Worm (Caenorhabditis elegans): Measurements from ENCODE around the gene R02E4.1.

The R02E4.1 gene

DNA sequence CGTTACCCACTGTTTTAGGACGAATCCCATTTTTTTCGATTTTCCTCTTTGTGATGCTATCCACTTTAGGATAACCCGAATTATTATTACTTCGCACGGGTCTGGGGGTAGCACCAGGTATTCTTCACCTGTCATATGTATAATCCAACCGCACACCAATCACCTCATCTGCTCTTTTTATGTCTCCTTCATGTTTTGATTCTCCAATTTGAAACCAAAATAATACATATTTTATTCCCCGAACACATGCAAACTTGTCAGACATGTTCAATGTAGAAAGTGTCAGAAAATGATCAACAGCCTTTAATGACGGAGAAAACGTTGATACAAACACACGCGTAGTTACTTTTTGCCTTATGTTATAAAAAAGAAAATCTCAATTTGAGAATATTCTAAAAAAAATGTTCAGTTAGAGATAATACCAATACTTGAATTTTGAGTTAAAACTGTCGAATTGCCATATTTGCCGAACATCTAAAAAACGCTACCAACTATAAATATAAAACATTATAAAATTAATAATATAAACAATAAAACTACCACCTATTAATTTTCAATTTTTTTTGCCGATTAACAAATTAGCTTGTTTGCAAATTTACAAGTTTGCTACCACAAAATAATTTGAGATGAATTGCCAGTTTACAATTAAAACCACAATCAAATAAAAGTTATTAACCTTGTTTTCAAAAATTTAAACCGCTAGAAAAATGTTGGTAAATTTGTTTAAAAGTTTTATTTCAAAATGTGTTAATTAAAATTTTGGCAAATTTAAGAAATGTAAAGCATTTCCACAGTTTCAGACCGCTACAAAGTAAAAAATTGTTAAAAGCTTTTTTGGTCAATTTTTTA, 43.5 kb upstream of the R02E4.1 start (continued):
- TF ChIP-seq snpc-4 (tag; optimal IDR thresholded peaks at IDR 0.05) = no peak
- no peak for TF ChIP-seq C16A3.4 (tag; optimal IDR thresholded peaks at IDR 0.05)
- TF ChIP-seq ama-1 (optimal IDR thresholded peaks at IDR 0.05) = peak; percentile 32
- peak; percentile 22 for TF ChIP-seq nhr-47 (tag; optimal IDR thresholded peaks at IDR 0.05)
- no peak for TF ChIP-seq mef-2 (tag; optimal IDR thresholded peaks at IDR 0.05)
- no peak for TF ChIP-seq nhr-77 (tag; optimal IDR thresholded peaks at IDR 0.05)
- TF ChIP-seq efl-1 (optimal IDR thresholded peaks at IDR 0.05) = no peak
- peak in 1 of 2 experiments; percentile 71 for TF ChIP-seq efl-1 (GFP tag; optimal IDR thresholded peaks at IDR 0.05 in 1 of 2)
- no peak for TF ChIP-seq egl-13 (tag; optimal IDR thresholded peaks at IDR 0.05)
- peak; percentile 5 for TF ChIP-seq rnt-1 (tag; optimal IDR thresholded peaks at IDR 0.05)
- no peak for TF ChIP-seq tbx-2 (tag; optimal IDR thresholded peaks at IDR 0.05)
- TF ChIP-seq fkh-4 (tag; optimal IDR thresholded peaks at IDR 0.05; ENCODE audit: borderline replicate concordance) = no peak
- TF ChIP-seq skn-1 (tag; optimal IDR thresholded peaks at IDR 0.05) = peak; percentile 24
- no peak for TF ChIP-seq Y116A8C.19 (tag; optimal IDR thresholded peaks at IDR 0.05; ENCODE audit: borderline replicate concordance)
- peak; percentile 1 for TF ChIP-seq nhr-90 (tag; optimal IDR thresholded peaks at IDR 0.05; ENCODE audit: poor library complexity)
- no peak for TF ChIP-seq swsn-7 (tag; optimal IDR thresholded peaks at IDR 0.05)
- TF ChIP-seq fkh-8 (tag; optimal IDR thresholded peaks at IDR 0.05) = peak; percentile 32
- peak; percentile 60 for TF ChIP-seq ztf-4 (tag; optimal IDR thresholded peaks at IDR 0.05)
- no peak for TF ChIP-seq nhr-84 (tag; optimal IDR thresholded peaks at IDR 0.05)
- TF ChIP-seq xbp-1 (tag; optimal IDR thresholded peaks at IDR 0.05) = peak; percentile 2
- no peak for TF ChIP-seq unc-130 (tag; optimal IDR thresholded peaks at IDR 0.05)
- TF ChIP-seq nhr-85 (tag) = peak; percentile 72
- no peak for TF ChIP-seq unc-86 (tag; optimal IDR thresholded peaks at IDR 0.05)
- no peak for TF ChIP-seq unc-30 (tag; optimal IDR thresholded peaks at IDR 0.05)
- no peak for TF ChIP-seq lin-15B (tag; optimal IDR thresholded peaks at IDR 0.05)
- no peak for TF ChIP-seq mep-1 (tag; optimal IDR thresholded peaks at IDR 0.05)
- TF ChIP-seq egl-27 (tag; optimal IDR thresholded peaks at IDR 0.05) = no peak
- TF ChIP-seq nhr-76 (tag; optimal IDR thresholded peaks at IDR 0.05) = no peak
- peak in 1 of 2 experiments; percentile 24 for TF ChIP-seq lsy-2 (tag; optimal IDR thresholded peaks at IDR 0.05)
- no peak for TF ChIP-seq nhr-20 (tag; optimal IDR thresholded peaks at IDR 0.05)
- no peak for TF ChIP-seq C04F5.9 (tag; optimal IDR thresholded peaks at IDR 0.05)
- no peak for TF ChIP-seq ceh-90 (tag; optimal IDR thresholded peaks at IDR 0.05)
- no peak for TF ChIP-seq unc-62 (GFP tag; optimal IDR thresholded peaks at IDR 0.05)
- no peak for TF ChIP-seq alr-1 (tag; optimal IDR thresholded peaks at IDR 0.05; ENCODE audit: borderline replicate concordance)

DNA sequence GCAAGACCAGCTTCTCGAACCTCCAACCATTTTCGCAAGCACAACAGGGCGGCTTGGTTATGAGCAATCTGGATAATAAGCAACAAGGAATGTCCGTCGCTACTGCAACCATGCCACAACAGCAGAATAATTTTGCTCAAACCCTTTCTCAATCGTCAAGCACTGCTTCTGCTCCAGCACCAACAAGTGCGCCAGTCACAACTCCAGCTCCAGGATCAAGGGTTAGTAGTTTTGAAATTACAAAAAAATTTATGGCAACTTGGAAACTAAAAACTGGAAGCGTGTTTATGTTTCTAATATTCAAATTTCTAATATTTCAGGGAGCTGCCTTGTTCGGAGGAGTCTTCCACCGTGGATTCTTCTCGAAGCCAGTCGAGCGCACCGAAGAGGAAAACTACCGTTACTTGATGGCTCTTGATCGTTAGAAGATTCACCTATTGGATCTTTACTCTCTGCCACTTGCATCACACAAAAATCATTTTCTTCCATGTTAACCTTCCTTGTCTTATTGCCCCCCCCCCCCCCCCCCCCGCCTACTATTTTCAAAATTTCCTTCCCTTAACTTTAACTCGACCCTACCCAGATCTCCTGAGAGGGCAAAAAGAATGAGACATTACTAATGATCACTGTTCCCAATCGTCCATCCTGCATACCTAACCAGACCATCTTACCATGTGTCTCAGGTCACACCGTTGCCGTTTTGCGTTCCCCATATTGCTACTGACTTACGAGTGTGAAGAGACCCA, 42.6 kb upstream of the R02E4.1 start:
- TF ChIP-seq nhr-71 (tag; optimal IDR thresholded peaks at IDR 0.05) = peak; percentile 12
- no peak for TF ChIP-seq jun-1 (tag; optimal IDR thresholded peaks at IDR 0.05)
- TF ChIP-seq zip-4 (GFP tag; optimal IDR thresholded peaks at IDR 0.05) = peak; percentile 15
- TF ChIP-seq nhr-76 (tag; optimal IDR thresholded peaks at IDR 0.05) = no peak
- TF ChIP-seq lin-35 (GFP tag; optimal IDR thresholded peaks at IDR 0.05) = no peak
- no peak for TF ChIP-seq efl-1 (optimal IDR thresholded peaks at IDR 0.05)
- peak in 1 of 2 experiments; percentile 73 for TF ChIP-seq efl-1 (GFP tag; optimal IDR thresholded peaks at IDR 0.05 in 1 of 2)
- TF ChIP-seq dsc-1 (tag; optimal IDR thresholded peaks at IDR 0.05) = peak; percentile 5
- peak; percentile 53 for TF ChIP-seq nhr-85 (tag)
- TF ChIP-seq hpl-2 (GFP tag; optimal IDR thresholded peaks at IDR 0.05) = no peak
- no peak for TF ChIP-seq tlp-1 (tag; optimal IDR thresholded peaks at IDR 0.05)
